Fruit fly (Drosophila melanogaster) whole organism: ENCODE results near the gene ppk28.

Experiments
- CG8478 ChIP-seq: fragments of >200 bp; optimal IDR thresholded peaks from 2 replicates; lab custom pipeline; 2018; ENCODE audit warnings: inconsistent platforms
- Dll ChIP-seq: fragments of >200 bp; optimal IDR thresholded peaks from 2 replicates; lab custom pipeline; 2017
- EcR ChIP-seq, 2 experiments: fragments of >200 bp; optimal IDR thresholded peaks; 2 replicates each; lab custom pipeline; 2017; ENCODE audit warnings: missing biosample characterization in 2 of 2, missing genetic modification characterization in 2 of 2, missing genetic modification reagents in 2 of 2
- pan ChIP-seq: fragments of >200 bp; optimal IDR thresholded peaks from 2 replicates; lab custom pipeline; 2017
- psq ChIP-seq: fragments of >200 bp; optimal IDR thresholded peaks from 2 replicates; lab custom pipeline; 2017
- usp ChIP-seq: fragments of >200 bp; optimal IDR thresholded peaks from 2 replicates; lab custom pipeline; 2017; ENCODE audit warnings: missing biosample characterization, missing genetic modification characterization, mixed read lengths

The ppk28 gene

dm6 chrX:16816500-16816899, 10.6 kb downstream of the ppk28 start:
- TF ChIP-seq psq (lab: Kevin White, UChicago), result no peak
- TF ChIP-seq EcR (GFP tag; optimal IDR thresholded peaks at IDR 0.05; lab: Kevin White, UChicago), result no peak
- no peak for TF ChIP-seq usp (GFP tag; lab: Kevin White, UChicago)
- no peak for TF ChIP-seq CG8478
- TF ChIP-seq pan (lab: Kevin White, UChicago), result no peak
- TF ChIP-seq Dll (lab: Kevin White, UChicago), result no peak

dm6 chrX:16818186-16818585, 12.3 kb downstream of the ppk28 start:
- TF ChIP-seq EcR (GFP tag; optimal IDR thresholded peaks at IDR 0.05; lab: Kevin White, UChicago) (no peak), usp (GFP tag; lab: Kevin White, UChicago) (no peak), CG8478 (no peak), Dll (lab: Kevin White, UChicago) (no peak), psq (lab: Kevin White, UChicago) (no peak), pan (lab: Kevin White, UChicago) (no peak)

dm6 chrX:16820665-16821064, 14.8 kb downstream of the ppk28 start:
- TF ChIP-seq CG8478 (no peak), psq (lab: Kevin White, UChicago) (no peak), Dll (lab: Kevin White, UChicago) (no peak), pan (lab: Kevin White, UChicago) (no peak), usp (GFP tag; lab: Kevin White, UChicago) (no peak)

- TF ChIP-seq psq (lab: Kevin White, UChicago), result no peak
- TF ChIP-seq EcR (GFP tag; optimal IDR thresholded peaks at IDR 0.05; lab: Kevin White, UChicago), result no peak
- no peak for TF ChIP-seq CG8478
- TF ChIP-seq pan (lab: Kevin White, UChicago), result no peak
- TF ChIP-seq usp (GFP tag; lab: Kevin White, UChicago), result no peak
- no peak for TF ChIP-seq Dll (lab: Kevin White, UChicago)
Observed at dm6 chrX:16821216-16821615, 15.3 kb downstream of the ppk28 start.

- no peak for TF ChIP-seq psq (lab: Kevin White, UChicago)
Observed at dm6 chrX:16822080-16822479, 16.2 kb downstream of the ppk28 start.

dm6 chrX:16829439-16830028, 23.7 kb downstream of the ppk28 start:
- TF ChIP-seq Dll (lab: Kevin White, UChicago) (no peak), pan (lab: Kevin White, UChicago) (no peak)

- TF ChIP-seq usp (GFP tag; lab: Kevin White, UChicago) (no peak), Dll (lab: Kevin White, UChicago) (no peak), CG8478 (no peak), psq (lab: Kevin White, UChicago) (no peak), pan (lab: Kevin White, UChicago) (no peak), EcR (GFP tag; optimal IDR thresholded peaks at IDR 0.05; lab: Kevin White, UChicago) (no peak)
Observed at dm6 chrX:16830081-16830480, 24.2 kb downstream of the ppk28 start.

dm6 chrX:16831848-16832247, 26.0 kb downstream of the ppk28 start:
- TF ChIP-seq psq (lab: Kevin White, UChicago) (no peak), Dll (lab: Kevin White, UChicago) (no peak), CG8478 (no peak), pan (lab: Kevin White, UChicago) (no peak), EcR (GFP tag; optimal IDR thresholded peaks at IDR 0.05; lab: Kevin White, UChicago) (no peak), usp (GFP tag; lab: Kevin White, UChicago) (no peak)

- no peak for TF ChIP-seq CG8478
- TF ChIP-seq pan (lab: Kevin White, UChicago), result no peak
- TF ChIP-seq Dll (lab: Kevin White, UChicago), result no peak
- no peak for TF ChIP-seq usp (GFP tag; lab: Kevin White, UChicago)
- TF ChIP-seq psq (lab: Kevin White, UChicago), result no peak
- TF ChIP-seq EcR (GFP tag; optimal IDR thresholded peaks at IDR 0.05; lab: Kevin White, UChicago), result no peak
Observed at dm6 chrX:16833097-16833496, 27.2 kb downstream of the ppk28 start.

- TF ChIP-seq psq (lab: Kevin White, UChicago) (no peak), EcR (GFP tag; optimal IDR thresholded peaks at IDR 0.05; lab: Kevin White, UChicago) (no peak), CG8478 (no peak), pan (lab: Kevin White, UChicago) (no peak), usp (GFP tag; lab: Kevin White, UChicago) (no peak), Dll (lab: Kevin White, UChicago) (no peak)
Observed at dm6 chrX:16834259-16834658, 28.4 kb downstream of the ppk28 start.

- TF ChIP-seq usp (GFP tag; lab: Kevin White, UChicago) (no peak), Dll (lab: Kevin White, UChicago) (no peak), CG8478 (no peak), EcR (GFP tag; optimal IDR thresholded peaks at IDR 0.05; lab: Kevin White, UChicago) (no peak), psq (lab: Kevin White, UChicago) (no peak), pan (lab: Kevin White, UChicago) (no peak)
Observed at dm6 chrX:16835304-16835703, 29.4 kb downstream of the ppk28 start, which contains the start of the genes CG13004 and CG46306. TSS of gene CG13004 (minus strand) at chrX:16835520. TSS of gene CG46306 (minus strand) at chrX:16835520.

dm6 chrX:16836091-16836799, 30.4 kb downstream of the ppk28 start:
- TF ChIP-seq usp (GFP tag; lab: Kevin White, UChicago), result no peak
- TF ChIP-seq Dll (lab: Kevin White, UChicago), result no peak
- no peak for TF ChIP-seq pan (lab: Kevin White, UChicago)
- no peak for TF ChIP-seq psq (lab: Kevin White, UChicago)
- TF ChIP-seq EcR (GFP tag; optimal IDR thresholded peaks at IDR 0.05; lab: Kevin White, UChicago), result no peak
- TF ChIP-seq CG8478, result no peak
